Fruit fly (Drosophila melanogaster) whole organism, embryonic: ENCODE measurements around the gene CG13471.

Experiments used
- Abd-B ChIP-seq: fragments of 200-800 bp; sonication (Bioruptor generic); optimal IDR thresholded peaks from 2 replicates; lab custom pipeline; 2018; ENCODE audit warnings: missing biosample characterization, mild to moderate bottlenecking, missing genetic modification characterization, moderate library complexity
- Adf1 ChIP-seq: fragments of 200-800 bp; sonication (Bioruptor generic); IDR thresholded peaks from 2 replicates; pipeline ENCODE4 v1.3.6; 2022; ENCODE audit warnings: missing biosample characterization, missing genetic modification characterization
- Bgb ChIP-seq: fragments of 200-800 bp; sonication (Bioruptor generic); IDR thresholded peaks from 2 replicates; pipeline ENCODE4 v1.3.6; 2022; ENCODE audit warnings: missing biosample characterization, missing genetic modification characterization; ENCODE audit not compliant: partially characterized antibody
- CG10321 ChIP-seq: fragments of 200-800 bp; sonication (Bioruptor generic); IDR thresholded peaks from 2 replicates; pipeline ENCODE4 v1.3.6; 2022; ENCODE audit warnings: missing biosample characterization, missing genetic modification characterization
- CG11504 ChIP-seq: fragments of 200-800 bp; sonication (Bioruptor generic); optimal IDR thresholded peaks from 3 replicates; lab custom pipeline; 2019; ENCODE audit warnings: missing biosample characterization, mild to moderate bottlenecking, missing genetic modification characterization, moderate library complexity
- CG14014 ChIP-seq: fragments of 200-800 bp; sonication (Bioruptor generic); IDR thresholded peaks from 2 replicates; pipeline ENCODE4 v1.3.6; 2022; ENCODE audit warnings: missing biosample characterization, missing genetic modification characterization
- CG15011 ChIP-seq: fragments of 200-800 bp; sonication (Bioruptor generic); optimal IDR thresholded peaks from 3 replicates; lab custom pipeline; 2018; ENCODE audit warnings: missing biosample characterization, mild to moderate bottlenecking, missing genetic modification characterization
- CG15479 ChIP-seq: fragments of 200-800 bp; sonication (Bioruptor generic); optimal IDR thresholded peaks from 3 replicates; lab custom pipeline; 2019; ENCODE audit warnings: missing biosample characterization, mild to moderate bottlenecking, missing genetic modification characterization, moderate library complexity
- CG18011 ChIP-seq: fragments of 200-800 bp; sonication (Bioruptor generic); optimal IDR thresholded peaks from 2 replicates; lab custom pipeline; 2017; ENCODE audit warnings: missing biosample characterization, missing genetic modification characterization, mild to moderate bottlenecking, moderate library complexity, missing genotype
- CG2202 ChIP-seq: fragments of 200-800 bp; sonication (Bioruptor generic); optimal IDR thresholded peaks from 2 replicates; lab custom pipeline; 2018; ENCODE audit warnings: missing biosample characterization, mild to moderate bottlenecking, missing genetic modification characterization
- CG2678 ChIP-seq: fragments of 200-800 bp; sonication (Bioruptor generic); optimal IDR thresholded peaks from 3 replicates; lab custom pipeline; 2019; ENCODE audit warnings: missing biosample characterization, mild to moderate bottlenecking, missing genetic modification characterization, moderate library complexity
- CG2712 ChIP-seq: fragments of 200-800 bp; optimal IDR thresholded peaks from 3 replicates; lab custom pipeline; 2019; ENCODE audit warnings: missing biosample characterization, mild to moderate bottlenecking, missing genetic modification characterization, moderate library complexity
- CG32772 ChIP-seq: fragments of 200-800 bp; sonication (Bioruptor generic); IDR thresholded peaks from 2 replicates; pipeline ENCODE4 v1.3.6; 2022; ENCODE audit warnings: missing biosample characterization, missing genetic modification characterization
- CG3726 ChIP-seq: fragments of 200-800 bp; sonication (Bioruptor generic); IDR thresholded peaks from 3 replicates; pipeline ENCODE4, ENCODE4 v1.3.6; 2022; ENCODE audit warnings: missing biosample characterization, missing genetic modification characterization
- CG4282 ChIP-seq: fragments of 200-800 bp; sonication (Bioruptor generic); optimal IDR thresholded peaks from 2 replicates; lab custom pipeline; 2016; ENCODE audit warnings: missing biosample characterization, missing genetic modification characterization
- CG7271 ChIP-seq: fragments of 200-800 bp; sonication (Bioruptor generic); optimal IDR thresholded peaks from 2 replicates; lab custom pipeline; 2018; ENCODE audit warnings: missing biosample characterization, mild to moderate bottlenecking, missing genetic modification characterization, moderate library complexity
- CG7372 ChIP-seq: fragments of 200-800 bp; sonication (Bioruptor generic); IDR thresholded peaks from 2 replicates; pipeline ENCODE4 v1.3.6; 2022; ENCODE audit warnings: missing biosample characterization, missing genetic modification characterization
- D19A ChIP-seq: fragments of 200-800 bp; optimal IDR thresholded peaks from 3 replicates; lab custom pipeline; 2019; ENCODE audit warnings: missing biosample characterization, mild to moderate bottlenecking, missing genetic modification characterization, moderate library complexity
- GATAe ChIP-seq: fragments of 200-800 bp; sonication (Bioruptor generic); conservative IDR thresholded peaks from 2 replicates; pipeline ENCODE4 v1.3.6; 2022; ENCODE audit warnings: missing biosample characterization, missing genetic modification characterization
- Gug ChIP-seq: fragments of 200-800 bp; sonication (Bioruptor generic); IDR thresholded peaks from 4 replicates; pipeline ENCODE4 v1.3.6; 2022; ENCODE audit warnings: missing biosample characterization, missing genetic modification characterization
- HLH54F ChIP-seq: fragments of 200-800 bp; sonication (Bioruptor generic); optimal IDR thresholded peaks from 3 replicates; lab custom pipeline; 2016; ENCODE audit warnings: missing biosample characterization, missing genetic modification characterization
- MESR4 ChIP-seq: fragments of 200-800 bp; sonication (Bioruptor generic); optimal IDR thresholded peaks from 2 replicates; lab custom pipeline; 2018; ENCODE audit warnings: missing biosample characterization, mild to moderate bottlenecking, missing genetic modification characterization, moderate library complexity
- Mrtf ChIP-seq: fragments of 200-800 bp; sonication (Bioruptor generic); IDR thresholded peaks from 3 replicates; pipeline ENCODE4 v1.3.6; 2022; ENCODE audit warnings: missing biosample characterization, missing genetic modification characterization
- Oli ChIP-seq: fragments of 200-800 bp; sonication (Bioruptor generic); optimal IDR thresholded peaks from 2 replicates; lab custom pipeline; 2018; ENCODE audit warnings: missing biosample characterization, mild to moderate bottlenecking, missing genetic modification characterization, moderate library complexity
- Optix ChIP-seq: fragments of 200-800 bp; sonication (Bioruptor generic); IDR thresholded peaks from 3 replicates; pipeline ENCODE4 v1.3.6; 2022; ENCODE audit warnings: missing biosample characterization, missing genetic modification characterization
- Six4 ChIP-seq: fragments of 200-800 bp; sonication (Bioruptor generic); optimal IDR thresholded peaks from 2 replicates; lab custom pipeline; 2016; ENCODE audit warnings: missing biosample characterization, missing genetic modification characterization
- Spps ChIP-seq: fragments of 200-800 bp; sonication (Bioruptor generic); optimal IDR thresholded peaks from 2 replicates; lab custom pipeline; 2018; ENCODE audit warnings: missing biosample characterization, mild to moderate bottlenecking, missing genetic modification characterization
- ash1 ChIP-seq: fragments of 200-800 bp; sonication (Bioruptor generic); optimal IDR thresholded peaks from 2 replicates; lab custom pipeline; 2018; ENCODE audit warnings: missing biosample characterization, mild to moderate bottlenecking, missing genetic modification characterization
- bigmax ChIP-seq: fragments of 200-800 bp; sonication (Bioruptor generic); optimal IDR thresholded peaks from 2 replicates; lab custom pipeline; 2018; ENCODE audit warnings: missing biosample characterization, mild to moderate bottlenecking, missing genetic modification characterization
- cad ChIP-seq: fragments of >200 bp; optimal IDR thresholded peaks from 2 replicates; lab custom pipeline; 2017; ENCODE audit warnings: missing biosample characterization, missing genetic modification characterization
- cato ChIP-seq: fragments of 200-800 bp; sonication (Bioruptor generic); optimal IDR thresholded peaks from 2 replicates; lab custom pipeline; 2016; ENCODE audit warnings: missing biosample characterization, missing genetic modification characterization, borderline replicate concordance
- ci ChIP-seq: fragments of 200-800 bp; sonication (Bioruptor generic); IDR thresholded peaks from 3 replicates; pipeline ENCODE4 v1.3.6; 2022; ENCODE audit warnings: missing biosample characterization, missing genetic modification characterization
- crc ChIP-seq: fragments of 200-800 bp; sonication (Bioruptor generic); optimal IDR thresholded peaks from 2 replicates; lab custom pipeline; 2016; ENCODE audit warnings: missing biosample characterization, missing genetic modification characterization
- fd96Cb ChIP-seq: fragments of 200-800 bp; sonication (Bioruptor generic); optimal IDR thresholded peaks from 2 replicates; lab custom pipeline; 2018; ENCODE audit warnings: missing biosample characterization, mild to moderate bottlenecking, missing genetic modification characterization, moderate library complexity
- fu2 ChIP-seq: fragments of 200-800 bp; sonication (Bioruptor generic); optimal IDR thresholded peaks from 2 replicates; lab custom pipeline; 2016; ENCODE audit warnings: missing biosample characterization, missing genetic modification characterization
- gcm ChIP-seq: fragments of 200-800 bp; sonication (Bioruptor generic); optimal IDR thresholded peaks from 2 replicates; lab custom pipeline; 2019; ENCODE audit warnings: missing biosample characterization, mild to moderate bottlenecking, missing genetic modification characterization, moderate library complexity
- inv ChIP-seq: fragments of 200-800 bp; sonication (Bioruptor generic); IDR thresholded peaks from 2 replicates; pipeline ENCODE4 v1.3.6; 2022; ENCODE audit warnings: missing biosample characterization, missing genetic modification characterization; ENCODE audit not compliant: partially characterized antibody
- lilli ChIP-seq: fragments of 200-800 bp; sonication (Bioruptor generic); optimal IDR thresholded peaks from 3 replicates; lab custom pipeline; 2016; ENCODE audit warnings: missing biosample characterization, missing genetic modification characterization
- nau ChIP-seq: fragments of 200-800 bp; sonication (Bioruptor generic); optimal IDR thresholded peaks from 3 replicates; lab custom pipeline; 2017; ENCODE audit warnings: missing biosample characterization, mild to moderate bottlenecking, missing genetic modification characterization, missing genetic modification reagents
- odd ChIP-seq: fragments of 200-800 bp; sonication (Bioruptor generic); optimal IDR thresholded peaks from 2 replicates; lab custom pipeline; 2017; ENCODE audit warnings: missing biosample characterization, mild to moderate bottlenecking, missing genetic modification characterization
- pb ChIP-seq: fragments of 200-800 bp; sonication (Bioruptor generic); optimal IDR thresholded peaks from 3 replicates; lab custom pipeline; 2016; ENCODE audit warnings: missing biosample characterization, missing genetic modification characterization
- pum ChIP-seq: fragments of 200-800 bp; sonication (Bioruptor generic); optimal IDR thresholded peaks from 2 replicates; lab custom pipeline; 2016; ENCODE audit warnings: missing biosample characterization, missing genetic modification characterization
- schlank ChIP-seq: fragments of 200-800 bp; sonication (Bioruptor generic); optimal IDR thresholded peaks from 2 replicates; lab custom pipeline; 2018; ENCODE audit warnings: missing biosample characterization, mild to moderate bottlenecking, missing genetic modification characterization
- scrt ChIP-seq: fragments of 200-800 bp; sonication (Bioruptor generic); optimal IDR thresholded peaks from 2 replicates; lab custom pipeline; 2018; ENCODE audit warnings: missing biosample characterization, mild to moderate bottlenecking, missing genetic modification characterization, moderate library complexity
- slbo ChIP-seq: fragments of 200-800 bp; sonication (Bioruptor generic); IDR thresholded peaks from 2 replicates; pipeline ENCODE4 v1.3.6; 2022; ENCODE audit warnings: missing biosample characterization, missing genetic modification characterization
- sqz ChIP-seq: fragments of 200-800 bp; sonication (Bioruptor generic); optimal IDR thresholded peaks from 3 replicates; lab custom pipeline; 2018; ENCODE audit warnings: missing biosample characterization, mild to moderate bottlenecking, missing genetic modification characterization
- trh ChIP-seq: fragments of 200-800 bp; sonication (Bioruptor generic); optimal IDR thresholded peaks from 2 replicates; lab custom pipeline; 2016; ENCODE audit warnings: missing biosample characterization, missing genetic modification characterization
- yki ChIP-seq: fragments of >200 bp; optimal IDR thresholded peaks from 3 replicates; lab custom pipeline; 2018
- zen ChIP-seq: fragments of 200-800 bp; sonication (Bioruptor generic); optimal IDR thresholded peaks from 3 replicates; lab custom pipeline; 2018; ENCODE audit warnings: missing biosample characterization, mild to moderate bottlenecking, missing genetic modification characterization, moderate library complexity
- zen2 ChIP-seq: fragments of 200-800 bp; sonication (Bioruptor generic); IDR thresholded peaks from 3 replicates; pipeline ENCODE4 v1.3.6; 2022; ENCODE audit warnings: missing biosample characterization, missing genetic modification characterization; ENCODE audit not compliant: partially characterized antibody

Gene CG13471

dm6 chr3L:14759097-14759795, 25.9 kb upstream of the CG13471 start (continued):
- TF ChIP-seq CG7372: peak; percentile 100
- TF ChIP-seq CG10321 (GFP tag; lab: Robert Waterston, UW): peak; percentile 89
- TF ChIP-seq pum (GFP tag; lab: Kevin White, UChicago): peak; percentile 99
- peak; percentile 99 for TF ChIP-seq GATAe (GFP tag; lab: Robert Waterston, UW)
- peak; percentile 59; the same call in 1 of the 2 replicates for TF ChIP-seq Bgb (GFP tag; lab: Robert Waterston, UW)
- TF ChIP-seq zen (tag; lab: Kevin White, UChicago): peak; percentile 99
- TF ChIP-seq zen2 (GFP tag; lab: Robert Waterston, UW): no peak
- peak; percentile 99 for TF ChIP-seq Six4
- TF ChIP-seq Optix: peak; percentile 98
- TF ChIP-seq scrt (GFP tag; lab: Kevin White, UChicago): peak; percentile 99
- peak; percentile 99 for TF ChIP-seq Spps (tag; lab: Kevin White, UChicago)
- TF ChIP-seq pb (GFP tag; lab: Kevin White, UChicago): peak; percentile 98
- peak; percentile 99 for TF ChIP-seq trh (GFP tag; lab: Kevin White, UChicago)
- TF ChIP-seq Gug (GFP tag; lab: Robert Waterston, UW): peak; percentile 99
- peak; percentile 94 for TF ChIP-seq CG18011 (GFP tag; lab: Kevin White, UChicago)
- peak; percentile 100 for TF ChIP-seq sqz
- TF ChIP-seq MESR4 (GFP tag; lab: Kevin White, UChicago): peak; percentile 79
- peak; percentile 99 for TF ChIP-seq ci (GFP tag; lab: Robert Waterston, UW)
- peak; percentile 100 for TF ChIP-seq CG15011
- peak; percentile 60 for TF ChIP-seq inv (GFP tag; lab: Robert Waterston, UW)
- peak; percentile 100 for TF ChIP-seq odd (GFP tag; lab: Kevin White, UChicago)
- TF ChIP-seq CG4282 (GFP tag; lab: Kevin White, UChicago): peak; percentile 97
- peak; percentile 98 for TF ChIP-seq D19A
- TF ChIP-seq Abd-B (GFP tag; lab: Kevin White, UChicago): peak; percentile 100
- TF ChIP-seq CG2202: peak; percentile 99
- TF ChIP-seq HLH54F (GFP tag; lab: Kevin White, UChicago): peak; percentile 99
- TF ChIP-seq ash1 (GFP tag; lab: Kevin White, UChicago): peak; percentile 95
- TF ChIP-seq CG11504: peak; percentile 99
- peak; percentile 100 for TF ChIP-seq CG2678 (tag; lab: Kevin White, UChicago)
- TF ChIP-seq fu2 (GFP tag; lab: Kevin White, UChicago): peak; percentile 99
- peak; percentile 84 for TF ChIP-seq CG15479 (GFP tag; lab: Kevin White, UChicago)
- TF ChIP-seq yki (lab: Kevin White, UChicago): peak; percentile 61
- peak; percentile 98 for TF ChIP-seq crc (GFP tag; lab: Kevin White, UChicago)
- peak; percentile 100 for TF ChIP-seq fd96Cb (tag; lab: Kevin White, UChicago)
- peak; percentile 99 for TF ChIP-seq Mrtf (GFP tag; lab: Robert Waterston, UW)
- peak; percentile 99 for TF ChIP-seq cato (GFP tag; lab: Kevin White, UChicago)
- TF ChIP-seq gcm (GFP tag; lab: Kevin White, UChicago): peak; percentile 100
- peak; percentile 100 for TF ChIP-seq lilli
- peak; percentile 100 for TF ChIP-seq CG14014 (GFP tag; lab: Robert Waterston, UW)
- TF ChIP-seq nau: peak; percentile 100
- peak; percentile 100 for TF ChIP-seq CG2712 (tag; lab: Kevin White, UChicago)
- no peak for TF ChIP-seq cad (GFP tag; lab: Kevin White, UChicago)
- peak; percentile 99 for TF ChIP-seq CG3726
- peak; percentile 100 for TF ChIP-seq Oli (tag; lab: Kevin White, UChicago)
- TF ChIP-seq CG32772 (GFP tag; lab: Robert Waterston, UW): peak; percentile 99
- peak; percentile 95 for TF ChIP-seq Adf1 (GFP tag; lab: Robert Waterston, UW)
- TF ChIP-seq slbo (GFP tag; lab: Robert Waterston, UW): peak; percentile 100
- peak; percentile 96 for TF ChIP-seq CG7271 (tag; lab: Kevin White, UChicago)
- TF ChIP-seq schlank (tag; lab: Kevin White, UChicago): peak; percentile 99
- peak; percentile 24 for TF ChIP-seq bigmax
